Fruit fly (Drosophila melanogaster) whole organism, wandering third instar larva: ENCODE results near the gene TwdlC.
A peak's percentile ranks its signal among the peaks of the same experiment; 100 is the strongest.

Source experiments
- CG32264 ChIP-seq: fragments of 200-800 bp; sonication (Bioruptor generic); optimal IDR thresholded peaks from 2 replicates; lab custom pipeline; 2016; ENCODE audit warnings: missing biosample characterization, missing genetic modification characterization
- Dfd ChIP-seq: fragments of >200 bp; optimal IDR thresholded peaks from 2 replicates; lab custom pipeline; 2017; ENCODE audit warnings: missing biosample characterization, missing genetic modification characterization
- Hr83 ChIP-seq: fragments of 200-300 bp; sonication (Bioruptor generic); optimal IDR thresholded peaks from 2 replicates; lab custom pipeline; 2016; ENCODE audit warnings: missing biosample characterization, mild to moderate bottlenecking, missing genetic modification characterization, moderate library complexity; ENCODE audit not compliant: poor library complexity, severe bottlenecking
- Jra ChIP-seq: sonication (Bioruptor generic); optimal IDR thresholded peaks from 2 replicates; lab custom pipeline; 2016; ENCODE audit warnings: missing biosample characterization, missing genetic modification characterization
- Myc ChIP-seq: fragments of >200 bp; optimal IDR thresholded peaks from 2 replicates; lab custom pipeline; 2017
- OdsH ChIP-seq: fragments of 200-800 bp; sonication (Bioruptor generic); optimal IDR thresholded peaks from 2 replicates; lab custom pipeline; 2016; ENCODE audit warnings: missing biosample characterization, mild to moderate bottlenecking, missing genetic modification characterization
- dl ChIP-seq, 2 experiments: fragments of 175-275, 200-275 bp in 1 of 2; fragments of 200-275 bp in 1 of 2; sonication (Bioruptor generic); optimal IDR thresholded peaks; lab custom pipeline; 2018; ENCODE audit warnings: mild to moderate bottlenecking in 2 of 2, missing biosample characterization in 2 of 2, missing genetic modification characterization in 2 of 2, moderate library complexity in 2 of 2; ENCODE audit not compliant: partially characterized antibody in 2 of 2, insufficient read depth in 1 of 2
- foxo ChIP-seq, 2 experiments: fragments of 200-800 bp; sonication (Bioruptor generic); optimal IDR thresholded peaks; 2 replicates in 1 of 2; 3 replicates in 1 of 2; lab custom pipeline; 2016 to 2017; ENCODE audit warnings: missing biosample characterization in 2 of 2, missing genetic modification characterization in 2 of 2
- fru ChIP-seq: fragments of 200-800 bp; sonication (Bioruptor generic); optimal IDR thresholded peaks from 3 replicates; lab custom pipeline; 2016; ENCODE audit warnings: missing biosample characterization, mild to moderate bottlenecking, missing genetic modification characterization
- lola ChIP-seq: fragments of >200 bp; optimal IDR thresholded peaks from 2 replicates; lab custom pipeline; 2017; ENCODE audit warnings: missing biosample characterization, missing genetic modification characterization
- psq ChIP-seq: fragments of 200-800 bp; sonication (Bioruptor generic); optimal IDR thresholded peaks from 3 replicates; lab custom pipeline; 2017; ENCODE audit warnings: missing biosample characterization, mild to moderate bottlenecking, missing genetic modification characterization, moderate library complexity
- rgr ChIP-seq: fragments of 200-800 bp; sonication (Bioruptor generic); optimal IDR thresholded peaks from 3 replicates; lab custom pipeline; 2016; ENCODE audit warnings: missing biosample characterization, mild to moderate bottlenecking, missing genetic modification characterization

- TF ChIP-seq fru (peak; percentile 54), CG32264 (GFP tag; lab: Kevin White, UChicago) (no peak), OdsH (GFP tag; lab: Kevin White, UChicago) (no peak), Jra (GFP tag; lab: Kevin White, UChicago) (no peak), dl (GFP tag; optimal IDR thresholded peaks at IDR 0.05; lab: Kevin White, UChicago; ENCODE audit: insufficient read depth in 1 of 2, partially characterized antibody in 2 of 2) (no peak), Dfd (GFP tag; lab: Kevin White, UChicago) (no peak), Myc (lab: Kevin White, UChicago) (no peak), lola (GFP tag; lab: Kevin White, UChicago) (no peak), psq (GFP tag; lab: Kevin White, UChicago) (no peak), foxo (GFP tag; optimal IDR thresholded peaks at IDR 0.05; lab: Kevin White, UChicago) (no peak), rgr (GFP tag; lab: Kevin White, UChicago) (no peak), Hr83 (GFP tag; lab: Kevin White, UChicago) (no peak)
Observed at dm6 chr3R:26964452-26965133, 30.0 kb upstream of the TwdlC start, which contains the start of gene Tsp97E.
